Worm (Caenorhabditis elegans) whole organism, L1 larva: ENCODE data around the gene ZC155.2.

ENCODE experiments used
- C34B4.2 ChIP-seq: sonication (generic microtip); optimal IDR thresholded peaks from 2 replicates; lab custom pipeline; 2017; ENCODE audit warnings: mild to moderate bottlenecking, missing genetic modification characterization, missing compliant biosample characterization
- blmp-1 ChIP-seq: fragments of 150-350 bp; optimal IDR thresholded peaks from 2 replicates; lab custom pipeline; 2014; ENCODE audit warnings: missing biosample characterization, missing genetic modification characterization
- ces-1 ChIP-seq: fragments of 150-350 bp; optimal IDR thresholded peaks from 2 replicates; lab custom pipeline; 2014; ENCODE audit warnings: missing biosample characterization, missing genetic modification reagents, missing genetic modification characterization
- elt-2 ChIP-seq: sonication (generic microtip); optimal IDR thresholded peaks from 2 replicates; lab custom pipeline; 2016; ENCODE audit warnings: missing genetic modification characterization, mild to moderate bottlenecking, inconsistent platforms, missing compliant biosample characterization, missing genetic modification reagents
- lin-13 ChIP-seq: fragments of 150-350 bp; optimal IDR thresholded peaks from 2 replicates; lab custom pipeline; 2014; ENCODE audit warnings: missing biosample characterization, missing genetic modification reagents, missing genetic modification characterization
- lin-39 ChIP-seq: fragments of 150-350 bp; optimal IDR thresholded peaks from 2 replicates; lab custom pipeline; 2014; ENCODE audit warnings: missing biosample characterization, missing genetic modification reagents, missing genetic modification characterization
- nhr-11 ChIP-seq: fragments of 150-350 bp; optimal IDR thresholded peaks from 2 replicates; lab custom pipeline; 2014; ENCODE audit warnings: missing biosample characterization, missing genetic modification characterization
- nhr-77 ChIP-seq: fragments of 150-350 bp; optimal IDR thresholded peaks from 2 replicates; lab custom pipeline; 2014; ENCODE audit warnings: missing biosample characterization, missing genetic modification characterization
- pag-3 ChIP-seq: sonication (generic microtip); optimal IDR thresholded peaks from 2 replicates; lab custom pipeline; 2017; ENCODE audit warnings: missing genetic modification characterization, mild to moderate bottlenecking, missing compliant biosample characterization, antibody characterized with exemption, borderline replicate concordance; ENCODE audit not compliant: insufficient read depth
- sptf-1 ChIP-seq: fragments of 150-350 bp; optimal IDR thresholded peaks from 2 replicates; lab custom pipeline; 2014; ENCODE audit warnings: missing biosample characterization, missing genetic modification characterization
- unc-130 ChIP-seq: fragments of 150-350 bp; optimal IDR thresholded peaks from 2 replicates; lab custom pipeline; 2017; ENCODE audit warnings: missing biosample characterization, missing genetic modification characterization, inconsistent platforms
- unc-62 ChIP-seq: fragments of 150-350 bp; optimal IDR thresholded peaks from 2 replicates; lab custom pipeline; 2014; ENCODE audit warnings: missing biosample characterization, missing genetic modification reagents, missing genetic modification characterization
- zag-1 ChIP-seq: fragments of 150-350 bp; optimal IDR thresholded peaks from 2 replicates; lab custom pipeline; 2014; ENCODE audit warnings: missing biosample characterization, missing genetic modification characterization
- ztf-4 ChIP-seq: fragments of 150-350 bp; optimal IDR thresholded peaks from 2 replicates; lab custom pipeline; 2014; ENCODE audit warnings: missing biosample characterization, missing genetic modification characterization

ce11 chrIII:5210269-5210668, 8.5 kb upstream of the ZC155.2 start:
- TF ChIP-seq blmp-1 (tag; lab: Kevin White, UChicago), result no peak
- no peak for TF ChIP-seq lin-39
- TF ChIP-seq C34B4.2 (tag; lab: Kevin White, UChicago), result no peak
- no peak for TF ChIP-seq nhr-77
- TF ChIP-seq unc-130 (tag; lab: Kevin White, UChicago), result no peak
- TF ChIP-seq ces-1 (GFP tag; lab: Kevin White, UChicago), result no peak
- TF ChIP-seq pag-3 (tag; lab: Kevin White, UChicago), result no peak
- no peak for TF ChIP-seq nhr-11 (tag; lab: Kevin White, UChicago)
- TF ChIP-seq elt-2, result no peak
- TF ChIP-seq unc-62 (GFP tag; lab: Kevin White, UChicago), result no peak
- TF ChIP-seq sptf-1, result no peak
- no peak for TF ChIP-seq lin-13 (GFP tag; lab: Kevin White, UChicago)
- no peak for TF ChIP-seq zag-1 (tag; lab: Kevin White, UChicago)
- TF ChIP-seq ztf-4, result no peak
